Worm (Caenorhabditis elegans) whole organism, L2 larva: ENCODE measurements around the gene ugt-56.

Experiments used
- F13H6.1 ChIP-seq: sonication (generic microtip); optimal IDR thresholded peaks from 2 replicates; lab custom pipeline; 2016; ENCODE audit warnings: missing genetic modification characterization, missing compliant biosample characterization
- R02D3.7 ChIP-seq: fragments of 150-350 bp; optimal IDR thresholded peaks from 2 replicates; lab custom pipeline; 2014; ENCODE audit warnings: missing biosample characterization, missing genetic modification characterization
- Y55F3AM.14 ChIP-seq: fragments of 200-800 bp; sonication (Bioruptor generic); optimal IDR thresholded peaks from 2 replicates; lab custom pipeline; 2018; ENCODE audit warnings: mild to moderate bottlenecking, missing genetic modification characterization, missing compliant biosample characterization
- alr-1 ChIP-seq: fragments of 150-350 bp; optimal IDR thresholded peaks from 2 replicates; lab custom pipeline; 2014; ENCODE audit warnings: missing biosample characterization, missing genetic modification characterization
- aly-2 ChIP-seq: fragments of 150-350 bp; optimal IDR thresholded peaks from 2 replicates; lab custom pipeline; 2014; ENCODE audit warnings: missing biosample characterization, missing genetic modification characterization
- ama-1 ChIP-seq: fragments of 150-350 bp; optimal IDR thresholded peaks from 2 replicates; lab custom pipeline; 2018; ENCODE audit warnings: inconsistent platforms
- blmp-1 ChIP-seq: sonication (generic microtip); optimal IDR thresholded peaks from 2 replicates; lab custom pipeline; 2017; ENCODE audit warnings: missing genetic modification characterization, mild to moderate bottlenecking, missing compliant biosample characterization, antibody characterized with exemption, moderate library complexity; ENCODE audit not compliant: insufficient read depth
- ceh-16 ChIP-seq: fragments of 150-350 bp; optimal IDR thresholded peaks from 2 replicates; lab custom pipeline; 2014; ENCODE audit warnings: missing biosample characterization, missing genetic modification characterization
- ceh-82 ChIP-seq: fragments of 150-350 bp; optimal IDR thresholded peaks from 2 replicates; lab custom pipeline; 2014; ENCODE audit warnings: missing biosample characterization, missing genetic modification characterization
- crh-2 ChIP-seq: sonication (generic microtip); optimal IDR thresholded peaks from 2 replicates; lab custom pipeline; 2017; ENCODE audit warnings: missing biosample characterization, missing genetic modification characterization
- dmd-4 ChIP-seq: sonication (generic microtip); optimal IDR thresholded peaks from 2 replicates; lab custom pipeline; 2017; ENCODE audit warnings: missing biosample characterization, missing genetic modification characterization
- egl-27 ChIP-seq: sonication (generic microtip); optimal IDR thresholded peaks from 3 replicates; lab custom pipeline; 2017; ENCODE audit warnings: missing biosample characterization, missing genetic modification reagents, missing genetic modification characterization
- elt-1 ChIP-seq: fragments of 150-350 bp; optimal IDR thresholded peaks from 2 replicates; lab custom pipeline; 2014; ENCODE audit warnings: missing biosample characterization, missing genetic modification characterization
- elt-3 ChIP-seq: sonication (generic microtip); optimal IDR thresholded peaks from 2 replicates; lab custom pipeline; 2017; ENCODE audit warnings: missing biosample characterization, missing genetic modification characterization
- fos-1 ChIP-seq: fragments of 150-350 bp; optimal IDR thresholded peaks from 2 replicates; lab custom pipeline; 2014; ENCODE audit warnings: missing biosample characterization, missing genetic modification characterization
- gmeb-1 ChIP-seq: fragments of 150-350 bp; optimal IDR thresholded peaks from 2 replicates; lab custom pipeline; 2014; ENCODE audit warnings: missing biosample characterization, missing genetic modification characterization
- lin-13 ChIP-seq: fragments of 150-350 bp; optimal IDR thresholded peaks from 2 replicates; lab custom pipeline; 2014; ENCODE audit warnings: missing biosample characterization, missing genetic modification reagents, missing genetic modification characterization
- lsy-2 ChIP-seq, 2 experiments: fragments of 150-350 bp in 1 of 2; sonication (generic microtip) in 1 of 2; optimal IDR thresholded peaks; 2 replicates each; lab custom pipeline; 2014 to 2017; ENCODE audit warnings: missing biosample characterization in 2 of 2, missing genetic modification characterization in 2 of 2
- mab-5 ChIP-seq: fragments of 150-350 bp; optimal IDR thresholded peaks from 2 replicates; lab custom pipeline; 2014; ENCODE audit warnings: missing biosample characterization, missing genetic modification characterization
- mbf-1 ChIP-seq: sonication (generic microtip); optimal IDR thresholded peaks from 2 replicates; lab custom pipeline; 2017; ENCODE audit warnings: missing biosample characterization, missing genetic modification characterization
- mdl-1 ChIP-seq, 2 experiments: fragments of 150-350 bp in 1 of 2; sonication (generic microtip) in 1 of 2; optimal IDR thresholded peaks; 2 replicates each; lab custom pipeline; 2017; ENCODE audit warnings: missing biosample characterization in 2 of 2, missing genetic modification characterization in 2 of 2
- nhr-11 ChIP-seq: fragments of 150-350 bp; optimal IDR thresholded peaks from 2 replicates; lab custom pipeline; 2014; ENCODE audit warnings: missing biosample characterization, missing genetic modification characterization
- nhr-12 ChIP-seq: fragments of 150-350 bp; optimal IDR thresholded peaks from 2 replicates; lab custom pipeline; 2014; ENCODE audit warnings: missing biosample characterization, missing genetic modification characterization
- nhr-129 ChIP-seq: fragments of 150-350 bp; optimal IDR thresholded peaks from 2 replicates; lab custom pipeline; 2014; ENCODE audit warnings: missing biosample characterization, missing genetic modification characterization
- nhr-21 ChIP-seq: fragments of 150-350 bp; optimal IDR thresholded peaks from 2 replicates; lab custom pipeline; 2014; ENCODE audit warnings: missing biosample characterization, missing genetic modification characterization
- nhr-237 ChIP-seq: fragments of 150-350 bp; optimal IDR thresholded peaks from 2 replicates; lab custom pipeline; 2014; ENCODE audit warnings: missing biosample characterization, missing genetic modification characterization
- nhr-25 ChIP-seq: fragments of 150-350 bp; sonication (generic microtip); optimal IDR thresholded peaks from 3 replicates; lab custom pipeline; 2014; ENCODE audit warnings: missing biosample characterization, missing genetic modification characterization
- nhr-6 ChIP-seq: fragments of 150-350 bp; optimal IDR thresholded peaks from 2 replicates; lab custom pipeline; 2014; ENCODE audit warnings: missing biosample characterization, missing genetic modification characterization
- peb-1 ChIP-seq: fragments of 150-350 bp; optimal IDR thresholded peaks from 2 replicates; lab custom pipeline; 2014; ENCODE audit warnings: missing biosample characterization, missing genetic modification characterization
- skn-1 ChIP-seq: sonication (generic microtip); optimal IDR thresholded peaks from 2 replicates; lab custom pipeline; 2017; ENCODE audit warnings: missing biosample characterization, missing genetic modification characterization
- sma-3 ChIP-seq: sonication (generic microtip); optimal IDR thresholded peaks from 2 replicates; lab custom pipeline; 2016; ENCODE audit warnings: missing genetic modification reagents, missing genetic modification characterization, missing compliant biosample characterization
- sma-9 ChIP-seq, 2 experiments: fragments of 150-350 bp in 1 of 2; sonication (generic microtip) in 1 of 2; optimal IDR thresholded peaks; 2 replicates each; lab custom pipeline; 2014 to 2016; ENCODE audit warnings: missing genetic modification characterization in 2 of 2, mild to moderate bottlenecking in 1 of 2, missing biosample characterization in 1 of 2, missing compliant biosample characterization in 1 of 2, missing genetic modification reagents in 1 of 2, moderate library complexity in 1 of 2
- unc-55 ChIP-seq: fragments of 150-350 bp; sonication (generic microtip); optimal IDR thresholded peaks from 3 replicates; lab custom pipeline; 2014; ENCODE audit warnings: missing biosample characterization, missing genetic modification reagents, missing genetic modification characterization
- unc-62 ChIP-seq: fragments of 150-350 bp; optimal IDR thresholded peaks from 2 replicates; lab custom pipeline; 2014; ENCODE audit warnings: missing biosample characterization, missing genetic modification reagents, missing genetic modification characterization
- zag-1 ChIP-seq: fragments of 150-350 bp; optimal IDR thresholded peaks from 2 replicates; lab custom pipeline; 2014; ENCODE audit warnings: missing biosample characterization, missing genetic modification characterization
- ztf-1 ChIP-seq: fragments of 200-800 bp; sonication (Bioruptor generic); conservative IDR thresholded peaks from 2 replicates; pipeline ENCODE4 v1.3.6; 2022; ENCODE audit warnings: missing genetic modification characterization, missing compliant biosample characterization
- ztf-11 ChIP-seq: sonication (generic microtip); optimal IDR thresholded peaks from 2 replicates; lab custom pipeline; 2017; ENCODE audit warnings: missing biosample characterization, missing genetic modification characterization
- ztf-4 ChIP-seq: fragments of 150-350 bp; optimal IDR thresholded peaks from 2 replicates; lab custom pipeline; 2014; ENCODE audit warnings: missing biosample characterization, missing genetic modification characterization

The ugt-56 gene

ce11 chrV:12258922-12259321 is at the start of gene ugt-56:
Gene ugt-56 (plus strand): TSS chrV:12258982.
- TF ChIP-seq mbf-1 (tag; lab: Kevin White, UChicago) (no peak), sma-9 (GFP tag; optimal IDR thresholded peaks at IDR 0.05; lab: Kevin White, UChicago) (no peak), sma-9 (tag; optimal IDR thresholded peaks at IDR 0.05; lab: Kevin White, UChicago) (no peak), nhr-12 (tag; lab: Kevin White, UChicago) (no peak), elt-1 (no peak), alr-1 (no peak)

- TF ChIP-seq nhr-25 (tag; lab: Kevin White, UChicago) = no peak
- no peak for TF ChIP-seq peb-1
- TF ChIP-seq blmp-1 (tag; lab: Kevin White, UChicago) = no peak
- no peak for TF ChIP-seq elt-3
- TF ChIP-seq mab-5 (tag; lab: Kevin White, UChicago) = no peak
- no peak for TF ChIP-seq mbf-1 (tag; lab: Kevin White, UChicago)
- no peak for TF ChIP-seq Y55F3AM.14 (GFP tag; lab: Kevin White, UChicago)
- no peak for TF ChIP-seq R02D3.7
- no peak for TF ChIP-seq nhr-12 (tag; lab: Kevin White, UChicago)
- no peak for TF ChIP-seq nhr-11 (tag; lab: Kevin White, UChicago)
- no peak for TF ChIP-seq sma-3 (GFP tag; lab: Kevin White, UChicago)
- TF ChIP-seq lsy-2 (tag; optimal IDR thresholded peaks at IDR 0.05; lab: Kevin White, UChicago) = no peak
- no peak for TF ChIP-seq fos-1
- no peak for TF ChIP-seq mdl-1 (tag; optimal IDR thresholded peaks at IDR 0.05; lab: Kevin White, UChicago)
- TF ChIP-seq gmeb-1 = no peak
- TF ChIP-seq ztf-1 (GFP tag; lab: Robert Waterston, UW) = no peak
- TF ChIP-seq nhr-6 = no peak
- TF ChIP-seq, all 48 proteins: peak for 0
Observed at ce11 chrV:12209951-12210350, 48.8 kb upstream of the ugt-56 start.

ce11 chrV:12211090-12211489 is 47.7 kb upstream of the ugt-56 start:
- TF ChIP-seq ztf-11 (tag; lab: Kevin White, UChicago) = no peak
- no peak for TF ChIP-seq sma-3 (GFP tag; lab: Kevin White, UChicago)
- TF ChIP-seq unc-62 (GFP tag; lab: Kevin White, UChicago) = no peak
- peak; percentile 23 for TF ChIP-seq nhr-129 (tag; lab: Kevin White, UChicago)
- TF ChIP-seq nhr-237 (tag; lab: Kevin White, UChicago) = no peak
- TF ChIP-seq unc-55 = peak; percentile 20
- no peak for TF ChIP-seq egl-27
- TF ChIP-seq skn-1 (tag; lab: Kevin White, UChicago) = no peak
- no peak for TF ChIP-seq ama-1 (lab: Kevin White, UChicago)
- TF ChIP-seq lin-13 (GFP tag; lab: Kevin White, UChicago) = no peak
- TF ChIP-seq F13H6.1 = peak; percentile 30
- no peak for TF ChIP-seq nhr-11 (tag; lab: Kevin White, UChicago)
- TF ChIP-seq fos-1 = no peak
- peak; percentile 32 for TF ChIP-seq zag-1 (tag; lab: Kevin White, UChicago)
- no peak for TF ChIP-seq ztf-1 (GFP tag; lab: Robert Waterston, UW)
- no peak for TF ChIP-seq R02D3.7
- no peak for TF ChIP-seq crh-2 (tag; lab: Kevin White, UChicago)
- no peak for TF ChIP-seq nhr-21

ce11 chrV:12213027-12213426 is 45.8 kb upstream of the ugt-56 start, which contains the start of gene vab-8:
Gene vab-8 (plus strand): TSS chrV:12213327.
- TF ChIP-seq nhr-12 (tag; lab: Kevin White, UChicago) (no peak), fos-1 (peak; percentile 47), unc-55 (no peak)

ce11 chrV:12233425-12233824 is 25.4 kb upstream of the ugt-56 start:
- TF ChIP-seq aly-2 = no peak
- TF ChIP-seq ceh-16 (tag; lab: Kevin White, UChicago) = no peak
- TF ChIP-seq dmd-4 (tag; lab: Kevin White, UChicago) = no peak
- peak; percentile 39 for TF ChIP-seq sma-9 (GFP tag; optimal IDR thresholded peaks at IDR 0.05; lab: Kevin White, UChicago)
- no peak for TF ChIP-seq sma-9 (tag; optimal IDR thresholded peaks at IDR 0.05; lab: Kevin White, UChicago)
- TF ChIP-seq ceh-82 = no peak
- TF ChIP-seq ztf-4 = no peak
- TF ChIP-seq nhr-129 (tag; lab: Kevin White, UChicago) = peak; percentile 54
- TF ChIP-seq gmeb-1 = no peak
- no peak for TF ChIP-seq skn-1 (tag; lab: Kevin White, UChicago)
- peak; percentile 76 for TF ChIP-seq F13H6.1
